Worm (Caenorhabditis elegans): Measurements from ENCODE around the gene ubc-15.
A peak's percentile ranks its signal among the peaks of the same experiment; 100 is the strongest.

ubc-15 gene

ce11 chrII:2952629-2953028 is 39.2 kb upstream of the ubc-15 start, which contains the start of gene irld-51:
Gene irld-51, minus strand, starts transcription at chrII:2952729.
- TF ChIP-seq Y75B8A.6 (GFP tag; IDR thresholded peaks at IDR 0.05), result no peak
- no peak for TF ChIP-seq dmd-6 (GFP tag; IDR thresholded peaks at IDR 0.05)
- TF ChIP-seq nhr-42 (GFP tag; IDR thresholded peaks at IDR 0.05), result no peak
- no peak for TF ChIP-seq ama-1 (optimal IDR thresholded peaks at IDR 0.05)
- TF ChIP-seq lsy-2 (tag; optimal IDR thresholded peaks at IDR 0.05), result no peak
- TF ChIP-seq saeg-2 (GFP tag; IDR thresholded peaks at IDR 0.05), result no peak
- TF ChIP-seq ZK337.2 (GFP tag; IDR thresholded peaks at IDR 0.05), result no peak
- no peak for TF ChIP-seq ceh-82 (tag; optimal IDR thresholded peaks at IDR 0.05)

- no peak for TF ChIP-seq cey-2 (tag; optimal IDR thresholded peaks at IDR 0.05; ENCODE audit: borderline replicate concordance, insufficient read depth)
- TF ChIP-seq aha-1 (tag), result peak; percentile 98
- no peak for TF ChIP-seq dve-1 (tag; optimal IDR thresholded peaks at IDR 0.05; ENCODE audit: insufficient read depth)
These were observed 35.2 kb upstream of the ubc-15 start for ce11 chrII:2948614-2949013.

- no peak for TF ChIP-seq attf-4 (tag; optimal IDR thresholded peaks at IDR 0.05)
- TF ChIP-seq nhr-28 (tag; optimal IDR thresholded peaks at IDR 0.05), result no peak
- no peak for TF ChIP-seq ztf-7 (tag; optimal IDR thresholded peaks at IDR 0.05)
- TF ChIP-seq lin-29 (GFP tag; IDR thresholded peaks at IDR 0.05), result no peak
- TF ChIP-seq egl-43 (GFP tag; IDR thresholded peaks at IDR 0.05), result no peak
- no peak for TF ChIP-seq nhr-77 (tag; optimal IDR thresholded peaks at IDR 0.05)
- no peak for TF ChIP-seq nhr-6 (tag; optimal IDR thresholded peaks at IDR 0.05)
- TF ChIP-seq nhr-42 (GFP tag; IDR thresholded peaks at IDR 0.05), result no peak
- no peak for TF ChIP-seq php-3 (GFP tag; IDR thresholded peaks at IDR 0.05)
- no peak for TF ChIP-seq F44E2.7 (GFP tag; IDR thresholded peaks at IDR 0.05)
- no peak for TF ChIP-seq ceh-20 (GFP tag; IDR thresholded peaks at IDR 0.05)
- TF ChIP-seq tra-1 (GFP tag; IDR thresholded peaks at IDR 0.05), result no peak
- no peak for TF ChIP-seq hmg-1.1 (GFP tag; IDR thresholded peaks at IDR 0.05)
- no peak for TF ChIP-seq skn-1 (tag; optimal IDR thresholded peaks at IDR 0.05)
- TF ChIP-seq daf-19 (GFP tag; conservative IDR thresholded peaks at IDR 0.05), result no peak
- no peak for TF ChIP-seq lim-7 (GFP tag; IDR thresholded peaks at IDR 0.05)
- no peak for TF ChIP-seq Y75B8A.6 (GFP tag; IDR thresholded peaks at IDR 0.05)
- no peak for TF ChIP-seq dve-1 (tag; optimal IDR thresholded peaks at IDR 0.05; ENCODE audit: insufficient read depth)
- no peak for TF ChIP-seq nhr-11 (tag; optimal IDR thresholded peaks at IDR 0.05)
- TF ChIP-seq spr-1 (tag; optimal IDR thresholded peaks at IDR 0.05), result no peak
These were observed 33.0 kb upstream of the ubc-15 start, which contains the start of gene srw-79 for ce11 chrII:2946438-2946837. Gene srw-79, plus strand, starts transcription at chrII:2946738.

- TF ChIP-seq pqm-1 (tag; optimal IDR thresholded peaks at IDR 0.05) (no peak), rbr-2 (tag; optimal IDR thresholded peaks at IDR 0.05) (no peak), Y75B8A.6 (GFP tag; IDR thresholded peaks at IDR 0.05) (no peak), nhr-10 (tag; optimal IDR thresholded peaks at IDR 0.05) (no peak), tra-1 (GFP tag; IDR thresholded peaks at IDR 0.05) (no peak), daf-8 (GFP tag; IDR thresholded peaks at IDR 0.05) (no peak), attf-4 (tag; optimal IDR thresholded peaks at IDR 0.05) (no peak), dve-1 (tag; optimal IDR thresholded peaks at IDR 0.05; ENCODE audit: insufficient read depth) (no peak), ztf-11 (tag; optimal IDR thresholded peaks at IDR 0.05) (no peak), nhr-41 (GFP tag; IDR thresholded peaks at IDR 0.05) (no peak), mep-1 (tag; optimal IDR thresholded peaks at IDR 0.05) (no peak), mxl-2 (GFP tag; conservative IDR thresholded peaks at IDR 0.05) (no peak), hlh-11 (tag; optimal IDR thresholded peaks at IDR 0.05) (no peak), nhr-28 (tag; optimal IDR thresholded peaks at IDR 0.05) (no peak), spr-3 (GFP tag; optimal IDR thresholded peaks at IDR 0.05) (no peak)
These were observed 30.6 kb upstream of the ubc-15 start, which contains the start of the genes irld-50 and irld-49 for ce11 chrII:2943966-2944365. Gene irld-50, minus strand, starts transcription at chrII:2944066. Gene irld-49, plus strand, starts transcription at chrII:2944176.
